Worm (Caenorhabditis elegans) whole organism, L4/young adult: ENCODE results near the gene mab-10.
"Not testable (repeated sequence)": the region's sequence is repeated elsewhere in the genome, so short reads cannot be mapped to it uniquely, and the experiment has no call there.

Experiments used
- W03F9.2 ChIP-seq: fragments of 150-350 bp; optimal IDR thresholded peaks from 2 replicates; lab custom pipeline; 2014; ENCODE audit warnings: missing biosample characterization, missing genetic modification characterization
- dao-5 ChIP-seq: sonication (generic microtip); optimal IDR thresholded peaks from 2 replicates; lab custom pipeline; 2016; ENCODE audit warnings: missing genotype, missing genetic modification characterization, moderate library complexity, missing compliant biosample characterization
- him-1 ChIP-seq: sonication (generic microtip); optimal IDR thresholded peaks from 2 replicates; lab custom pipeline; 2016; ENCODE audit warnings: missing genotype, missing genetic modification reagents, missing genetic modification characterization, missing compliant biosample characterization

The mab-10 gene

ce11 chrII:10527649-10528134 lies at the start of gene mab-10:
Gene mab-10, plus strand, starts transcription at chrII:10528084.
- TF ChIP-seq dao-5 (tag; lab: Kevin White, UChicago): no peak
- TF ChIP-seq him-1 (tag; lab: Kevin White, UChicago): peak; percentile 34
- no peak for TF ChIP-seq W03F9.2

DNA sequence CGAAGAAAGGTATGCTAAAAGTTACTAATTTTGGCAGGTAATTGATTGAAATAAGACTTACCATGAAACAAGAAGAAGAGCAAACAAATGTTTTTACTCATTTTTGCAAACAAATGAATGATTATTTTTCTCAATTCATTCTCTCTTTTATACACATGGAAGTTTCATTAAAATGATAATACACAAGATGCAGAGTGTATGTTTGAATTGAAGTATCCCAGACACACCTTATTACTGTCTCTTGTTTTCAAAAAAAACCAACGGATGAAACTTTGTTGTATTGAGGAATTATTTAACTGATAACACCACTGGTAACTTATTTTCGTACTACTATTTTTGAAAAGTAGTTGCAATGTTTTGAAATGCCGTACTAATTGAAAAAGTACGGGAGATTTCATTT lies 48.5 kb upstream of the mab-10 start, which contains the start of gene clec-59:
Gene clec-59 (minus strand): TSS at position 101 of the 400 bp plus-strand sequence.
- TF ChIP-seq W03F9.2 (no peak), him-1 (tag; lab: Kevin White, UChicago) (no peak), dao-5 (tag; lab: Kevin White, UChicago) (no peak)

DNA sequence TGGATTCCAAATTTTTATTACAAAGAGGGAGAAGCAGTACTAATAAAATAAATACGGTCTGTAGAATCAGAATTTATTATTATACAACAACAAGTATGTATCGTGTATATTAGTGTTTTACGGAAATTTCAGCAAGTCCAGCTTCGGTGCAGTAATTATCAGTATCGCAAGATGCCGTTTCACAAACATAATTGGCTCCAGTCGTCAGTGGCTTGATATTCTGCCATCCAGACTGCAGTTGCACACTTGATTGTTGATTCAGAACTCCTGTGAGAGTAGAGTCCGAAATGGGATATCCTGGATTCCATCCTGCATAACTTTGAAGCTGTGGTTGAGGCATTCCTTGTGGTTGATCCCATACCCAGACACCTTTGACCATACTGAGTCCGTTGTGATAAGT lies 47.8 kb upstream of the mab-10 start:
- no peak for TF ChIP-seq dao-5 (tag; lab: Kevin White, UChicago)
- TF ChIP-seq W03F9.2: no peak
- no peak for TF ChIP-seq him-1 (tag; lab: Kevin White, UChicago)

DNA sequence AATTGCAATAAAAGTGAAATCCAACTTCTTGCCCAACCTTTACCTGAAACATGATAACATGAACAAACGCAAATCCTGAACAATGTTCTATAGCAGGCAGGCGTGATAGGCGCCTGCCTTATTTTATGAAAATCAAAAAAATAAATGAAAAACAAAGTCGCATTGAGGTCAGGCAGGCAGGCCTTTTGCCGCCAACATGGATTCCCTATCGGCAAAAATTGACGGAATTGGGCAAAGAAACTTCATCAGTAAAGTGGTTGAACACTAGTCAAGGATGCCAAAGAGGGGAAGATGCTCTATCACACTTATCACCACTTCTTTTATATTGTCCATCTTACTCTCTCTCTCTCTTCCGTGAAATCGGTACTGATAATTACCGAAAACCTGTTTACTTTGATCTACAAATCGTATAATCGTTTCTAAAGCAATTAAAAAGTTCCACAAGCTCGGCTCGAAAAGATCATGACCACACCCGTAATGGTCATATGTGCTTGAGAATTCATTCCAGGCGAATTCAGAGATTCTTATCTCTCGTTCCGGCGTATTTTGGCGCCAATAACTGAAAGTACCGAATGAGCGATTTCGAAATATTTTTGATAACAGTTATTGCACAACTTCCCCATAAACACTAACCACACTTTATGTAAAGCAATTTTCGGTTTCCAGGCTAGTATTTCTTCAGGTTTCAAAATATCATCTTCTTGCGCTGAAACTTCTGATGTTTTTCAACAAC lies 45.9 kb upstream of the mab-10 start, which contains the start of the genes clec-60 and ZK666.11:
Gene clec-60 (minus strand): TSS at position 51 of the 733 bp plus-strand sequence.
Gene ZK666.11 (plus strand): TSS at position 699 of the 733 bp plus-strand sequence.
- TF ChIP-seq W03F9.2 (no peak), him-1 (tag; lab: Kevin White, UChicago) (no peak), dao-5 (tag; lab: Kevin White, UChicago) (no peak)

DNA sequence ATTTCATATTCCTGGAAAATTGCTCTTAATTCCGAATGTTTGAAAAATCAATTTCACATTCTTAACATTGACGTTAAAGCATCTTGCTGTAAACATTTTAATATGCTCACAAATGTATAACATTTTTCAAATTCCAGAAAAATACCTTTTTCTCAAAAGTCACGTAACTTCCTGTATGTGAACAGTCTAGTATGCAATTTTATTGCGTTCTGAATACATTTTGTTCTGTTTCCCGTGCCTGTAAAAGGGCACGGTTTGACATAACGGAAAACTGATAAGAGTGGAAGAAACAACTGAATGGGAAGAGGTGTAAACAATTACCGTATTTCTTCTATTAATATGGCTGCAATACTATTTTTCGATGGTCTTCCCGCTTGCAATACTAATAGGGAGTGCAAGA lies 45.0 kb upstream of the mab-10 start:
- TF ChIP-seq W03F9.2: no peak
- TF ChIP-seq dao-5 (tag; lab: Kevin White, UChicago): no peak
- no peak for TF ChIP-seq him-1 (tag; lab: Kevin White, UChicago)

DNA sequence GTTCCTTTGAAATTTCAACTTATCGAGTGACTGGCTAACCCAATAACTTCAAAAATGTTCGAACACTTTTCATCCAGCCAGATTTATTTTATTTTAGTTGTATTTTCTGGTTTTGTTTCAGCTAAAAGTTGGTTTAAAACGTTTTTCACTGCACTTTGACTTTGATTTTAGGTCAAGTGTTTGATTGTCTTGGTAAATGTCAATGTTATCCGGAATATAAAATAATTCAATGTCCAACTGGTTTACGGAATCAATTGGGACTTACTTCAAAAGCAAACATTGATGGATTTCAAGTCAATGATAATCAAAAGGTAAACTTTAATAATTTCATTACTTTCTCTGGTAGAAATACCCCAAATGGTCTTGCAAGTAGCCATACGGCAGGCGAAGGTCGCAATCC lies 44.0 kb upstream of the mab-10 start:
- no peak for TF ChIP-seq dao-5 (tag; lab: Kevin White, UChicago)
- TF ChIP-seq W03F9.2: no peak
- no peak for TF ChIP-seq him-1 (tag; lab: Kevin White, UChicago)

ce11 chrII:10485640-10486039 lies 42.2 kb upstream of the mab-10 start:
- TF ChIP-seq dao-5 (tag; lab: Kevin White, UChicago): no peak
- TF ChIP-seq W03F9.2: no peak
- TF ChIP-seq him-1 (tag; lab: Kevin White, UChicago): no peak

ce11 chrII:10486738-10487137 lies 41.1 kb upstream of the mab-10 start, which contains the start of gene ZK666.15:
Gene ZK666.15, plus strand, starts transcription at chrII:10487038.
- no peak for TF ChIP-seq dao-5 (tag; lab: Kevin White, UChicago)
- TF ChIP-seq him-1 (tag; lab: Kevin White, UChicago): no peak
- no peak for TF ChIP-seq W03F9.2

DNA sequence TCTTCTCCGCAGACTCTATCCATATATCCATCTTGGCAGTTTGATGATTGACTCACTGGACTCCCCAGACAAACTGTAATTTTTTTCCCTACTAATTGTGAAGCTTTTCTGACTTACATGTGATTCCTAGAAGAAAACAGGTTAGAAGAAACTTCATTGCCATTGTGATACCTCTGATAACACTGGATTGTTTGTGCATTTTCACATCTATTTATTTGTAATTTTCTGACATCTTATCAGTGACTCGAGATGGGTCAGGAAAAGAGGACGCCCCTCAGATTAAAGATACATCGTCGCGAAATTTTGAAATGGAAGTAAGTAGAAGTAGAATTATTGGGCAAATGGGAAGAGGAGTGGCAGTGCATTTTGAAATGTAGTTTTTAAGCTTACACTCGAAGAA lies 37.6 kb upstream of the mab-10 start, which contains the start of gene clec-61:
Gene clec-61 (minus strand): TSS at position 209 of the 400 bp plus-strand sequence.
- TF ChIP-seq dao-5 (tag; lab: Kevin White, UChicago) (no peak), him-1 (tag; lab: Kevin White, UChicago) (no peak), W03F9.2 (no peak)

- TF ChIP-seq W03F9.2; dao-5 (tag; lab: Kevin White, UChicago); him-1 (tag; lab: Kevin White, UChicago): not testable (repeated sequence)
Measured at ce11 chrII:10493034-10493433, 34.9 kb upstream of the mab-10 start, which contains the start of gene ZK666.8. Gene ZK666.8, minus strand, starts transcription at chrII:10493134.

DNA sequence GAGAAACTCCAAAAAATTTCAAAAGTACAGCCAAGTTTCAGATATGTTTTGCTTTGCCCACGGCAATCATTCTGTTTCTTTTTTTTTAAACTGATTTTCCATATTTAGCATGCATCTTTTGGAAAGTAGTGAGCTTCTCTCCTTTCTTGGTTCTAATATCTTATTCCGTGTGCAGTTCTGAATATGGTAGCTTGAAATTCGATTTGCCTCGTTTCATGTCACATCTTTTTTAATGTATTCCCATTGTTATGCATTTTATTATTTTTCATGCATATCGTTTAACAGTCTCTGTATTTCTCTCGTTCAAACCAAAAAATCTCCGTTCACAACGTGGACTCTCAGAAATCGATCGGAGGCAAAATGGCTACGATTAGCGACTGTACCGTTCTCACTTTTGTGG lies 33.4 kb upstream of the mab-10 start, which contains the start of gene ZK666.14:
Gene ZK666.14 (plus strand): TSS at position 301 of the 400 bp plus-strand sequence.
- TF ChIP-seq dao-5 (tag; lab: Kevin White, UChicago): no peak
- no peak for TF ChIP-seq W03F9.2
- no peak for TF ChIP-seq him-1 (tag; lab: Kevin White, UChicago)

ce11 chrII:10495912-10496311 lies 32.0 kb upstream of the mab-10 start, which contains the start of gene ZK666.12:
Gene ZK666.12, plus strand, starts transcription at chrII:10496212.
- TF ChIP-seq dao-5 (tag; lab: Kevin White, UChicago) (no peak), him-1 (tag; lab: Kevin White, UChicago) (no peak), W03F9.2 (no peak)

ce11 chrII:10500674-10501073 lies 27.2 kb upstream of the mab-10 start:
- TF ChIP-seq W03F9.2: no peak
- TF ChIP-seq him-1 (tag; lab: Kevin White, UChicago): no peak

- TF ChIP-seq W03F9.2 (no peak), dao-5 (tag; lab: Kevin White, UChicago) (no peak), him-1 (tag; lab: Kevin White, UChicago) (no peak)
Measured at ce11 chrII:10501578-10501977, 26.3 kb upstream of the mab-10 start.
